Worm (Caenorhabditis elegans) whole organism, young adult: ENCODE results near the gene B0403.3.

Source experiments
- F49E8.2 ChIP-seq: sonication (generic microtip); optimal IDR thresholded peaks from 3 replicates; lab custom pipeline; 2017; ENCODE audit warnings: missing genetic modification characterization, mild to moderate bottlenecking, missing compliant biosample characterization, antibody characterized with exemption, moderate library complexity; ENCODE audit not compliant: insufficient read depth
- F55B11.4 ChIP-seq: sonication (generic microtip); optimal IDR thresholded peaks from 2 replicates; lab custom pipeline; 2016; ENCODE audit warnings: missing compliant biosample characterization, missing genetic modification characterization, borderline replicate concordance; ENCODE audit not compliant: insufficient read depth
- T07F8.4 ChIP-seq: sonication (generic microtip); optimal IDR thresholded peaks from 2 replicates; lab custom pipeline; 2016; ENCODE audit warnings: mild to moderate bottlenecking, missing genetic modification characterization, moderate library complexity, missing compliant biosample characterization
- aptf-3 ChIP-seq: fragments of 200-800 bp; sonication (Bioruptor generic); IDR thresholded peaks from 2 replicates; pipeline ENCODE4 v1.3.6; 2022; ENCODE audit warnings: missing genetic modification characterization, missing compliant biosample characterization
- attf-6 ChIP-seq: fragments of 200-800 bp; sonication (Bioruptor generic); IDR thresholded peaks from 2 replicates; pipeline ENCODE4 v1.3.6; 2022; ENCODE audit warnings: missing genetic modification reagents, missing genetic modification characterization, missing compliant biosample characterization
- dox-1 ChIP-seq: fragments of 200-800 bp; sonication (Bioruptor generic); IDR thresholded peaks from 2 replicates; pipeline ENCODE4 v1.3.6; 2022; ENCODE audit warnings: missing genetic modification reagents, missing genetic modification characterization, missing compliant biosample characterization
- sea-2 ChIP-seq: fragments of 200-800 bp; sonication (Bioruptor generic); IDR thresholded peaks from 2 replicates; pipeline ENCODE4 v1.3.6; 2022; ENCODE audit warnings: missing genetic modification characterization, missing compliant biosample characterization
- snpc-4 ChIP-seq, 5 experiments: fragments of 150-350 bp in 1 of 5; sonication (generic microtip) in 4 of 5; optimal IDR thresholded peaks; 2 replicates each; lab custom pipeline; 2014 to 2018; ENCODE audit warnings: missing genetic modification characterization in 5 of 5, missing biosample characterization in 3 of 5, antibody characterized with exemption in 2 of 5, mild to moderate bottlenecking in 2 of 5, missing compliant biosample characterization in 2 of 5, missing genotype in 2 of 5, moderate library complexity in 2 of 5, missing genetic modification reagents in 1 of 5
- ztf-25 ChIP-seq: fragments of 200-800 bp; sonication (Bioruptor generic); IDR thresholded peaks from 2 replicates; pipeline ENCODE4 v1.3.6; 2022; ENCODE audit warnings: missing genetic modification reagents, missing genetic modification characterization, missing compliant biosample characterization
- ztf-26 ChIP-seq: sonication (generic microtip); optimal IDR thresholded peaks from 2 replicates; lab custom pipeline; 2017; ENCODE audit warnings: missing genetic modification characterization, missing compliant biosample characterization
- ztf-28 ChIP-seq: fragments of 200-800 bp; sonication (Bioruptor generic); IDR thresholded peaks from 2 replicates; pipeline ENCODE4 v1.3.6; 2022; ENCODE audit warnings: missing genetic modification reagents, missing genetic modification characterization, missing compliant biosample characterization

Gene B0403.3

ce11 chrX:7028836-7029235 is 34.3 kb downstream of the B0403.3 start, which contains the start of gene flp-26:
Gene flp-26 (plus strand): TSS chrX:7029136.
- TF ChIP-seq F55B11.4 (tag; lab: Kevin White, UChicago) = no peak

- TF ChIP-seq T07F8.4 (tag; lab: Kevin White, UChicago) = no peak
- no peak for TF ChIP-seq ztf-26 (tag; lab: Kevin White, UChicago)
- no peak for TF ChIP-seq sea-2 (GFP tag; lab: Robert Waterston, UW)
- TF ChIP-seq ztf-25 (GFP tag; lab: Robert Waterston, UW) = no peak
- TF ChIP-seq snpc-4 (GFP tag; optimal IDR thresholded peaks at IDR 0.05; lab: Kevin White, UChicago) = no peak
- no peak for TF ChIP-seq snpc-4 (tag; optimal IDR thresholded peaks at IDR 0.05; lab: Kevin White, UChicago)
- no peak for TF ChIP-seq attf-6 (GFP tag; lab: Robert Waterston, UW)
- no peak for TF ChIP-seq F49E8.2 (tag; lab: Kevin White, UChicago)
- TF ChIP-seq dox-1 (GFP tag; lab: Robert Waterston, UW) = no peak
- no peak for TF ChIP-seq aptf-3 (GFP tag; lab: Robert Waterston, UW)
- no peak for TF ChIP-seq ztf-28 (GFP tag; lab: Robert Waterston, UW)
These were observed 43.4 kb downstream of the B0403.3 start, which contains the start of gene cah-5 for ce11 chrX:7019733-7020132. Gene cah-5 (plus strand): TSS chrX:7020033.
